Fruit fly (Drosophila melanogaster) whole organism: ENCODE measurements around the gene eEF1delta.

Experiments used
- CG8478 ChIP-seq: fragments of >200 bp; optimal IDR thresholded peaks from 2 replicates; lab custom pipeline; 2018; ENCODE audit warnings: inconsistent platforms
- Dll ChIP-seq: fragments of >200 bp; optimal IDR thresholded peaks from 2 replicates; lab custom pipeline; 2017
- EcR ChIP-seq, 2 experiments: fragments of >200 bp; optimal IDR thresholded peaks; 2 replicates each; lab custom pipeline; 2017; ENCODE audit warnings: missing biosample characterization in 2 of 2, missing genetic modification characterization in 2 of 2, missing genetic modification reagents in 2 of 2
- pan ChIP-seq: fragments of >200 bp; optimal IDR thresholded peaks from 2 replicates; lab custom pipeline; 2017
- psq ChIP-seq: fragments of >200 bp; optimal IDR thresholded peaks from 2 replicates; lab custom pipeline; 2017
- usp ChIP-seq: fragments of >200 bp; optimal IDR thresholded peaks from 2 replicates; lab custom pipeline; 2017; ENCODE audit warnings: missing biosample characterization, missing genetic modification characterization, mixed read lengths

DNA sequence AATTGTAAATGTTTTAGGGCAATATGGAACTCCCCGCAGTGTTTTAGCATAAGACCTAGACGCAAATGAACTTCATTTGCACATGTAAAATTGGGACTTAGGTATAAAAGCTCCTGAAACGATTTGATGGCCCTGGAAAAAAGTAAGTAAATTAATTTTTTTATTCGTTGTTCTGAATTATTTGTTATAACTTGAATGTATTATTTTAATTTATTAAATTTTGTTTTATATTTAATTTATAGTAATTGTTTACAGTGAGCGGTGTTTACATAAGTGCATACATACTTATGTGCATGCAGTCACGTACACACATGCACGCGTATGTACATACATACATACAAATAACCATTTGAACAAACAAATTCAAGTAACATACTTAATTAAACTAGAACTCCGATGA, 44.1 kb downstream of the eEF1delta start:
- TF ChIP-seq CG8478 (lab: Kevin White, UChicago) (no peak), usp (GFP tag; lab: Kevin White, UChicago) (no peak), psq (lab: Kevin White, UChicago) (no peak), Dll (no peak), pan (lab: Kevin White, UChicago) (no peak), EcR (GFP tag; optimal IDR thresholded peaks at IDR 0.05; lab: Kevin White, UChicago) (no peak)
